Worm (Caenorhabditis elegans) whole organism, L4/young adult: ENCODE data around the gene Y59A8B.25.

Experiments used
- W03F9.2 ChIP-seq: fragments of 150-350 bp; optimal IDR thresholded peaks from 2 replicates; lab custom pipeline; 2014; ENCODE audit warnings: missing biosample characterization, missing genetic modification characterization
- dao-5 ChIP-seq: sonication (generic microtip); optimal IDR thresholded peaks from 2 replicates; lab custom pipeline; 2016; ENCODE audit warnings: missing genotype, missing genetic modification characterization, moderate library complexity, missing compliant biosample characterization
- him-1 ChIP-seq: sonication (generic microtip); optimal IDR thresholded peaks from 2 replicates; lab custom pipeline; 2016; ENCODE audit warnings: missing genotype, missing genetic modification reagents, missing genetic modification characterization, missing compliant biosample characterization

DNA sequence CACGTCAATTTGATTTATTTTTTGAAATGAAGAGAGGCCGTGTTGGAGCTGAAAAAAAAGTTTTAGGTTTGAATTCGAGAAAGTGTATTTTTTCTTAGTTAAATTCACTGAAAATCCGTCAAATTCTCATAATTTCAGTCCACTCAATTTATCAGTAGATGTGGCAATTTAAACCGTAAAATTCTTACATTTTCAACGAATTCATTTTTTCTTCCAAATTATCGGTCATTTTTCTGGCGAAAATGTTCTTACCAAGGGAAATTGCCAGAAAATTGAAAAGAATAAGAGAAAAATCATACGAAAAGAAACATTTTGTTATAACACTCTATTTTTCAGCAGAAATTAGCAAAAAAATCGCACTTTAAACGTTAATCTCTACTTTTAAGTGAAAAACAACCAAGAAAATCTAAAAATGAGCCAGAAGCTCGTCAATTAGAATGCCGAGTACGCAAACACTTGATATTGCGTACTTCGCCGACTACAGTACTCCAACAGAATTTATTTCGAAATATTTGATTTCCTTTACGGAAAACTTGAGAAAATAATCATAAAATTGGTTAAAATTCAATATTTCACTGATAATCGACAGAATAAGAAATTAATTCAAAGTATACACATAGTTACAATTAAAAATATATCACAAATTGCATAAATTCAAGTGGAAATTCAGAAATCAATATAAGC, 30.1 kb upstream of the Y59A8B.25 start, which contains the start of gene fbxa-106:
- no peak for TF ChIP-seq him-1
- TF ChIP-seq dao-5 (tag; lab: Kevin White, UChicago): no peak
- no peak for TF ChIP-seq W03F9.2 (tag; lab: Kevin White, UChicago)
